Worm (Caenorhabditis elegans) whole organism, midembryonic: ENCODE measurements around the gene F36D3.16.

Experiments
- T22C8.4 ChIP-seq: fragments of 200-800 bp; sonication (Bioruptor generic); IDR thresholded peaks from 2 replicates; pipeline ENCODE4 v1.3.6; 2022; ENCODE audit warnings: missing genetic modification characterization, missing compliant biosample characterization
- cog-1 ChIP-seq: sonication (generic microtip); optimal IDR thresholded peaks from 2 replicates; lab custom pipeline; 2016; ENCODE audit warnings: missing genetic modification characterization, missing compliant biosample characterization
- flt-1 ChIP-seq: fragments of 200-800 bp; sonication (Bioruptor generic); IDR thresholded peaks from 2 replicates; pipeline ENCODE4 v1.3.6; 2022; ENCODE audit warnings: missing genetic modification characterization, missing compliant biosample characterization
- klf-2 ChIP-seq: fragments of 200-800 bp; sonication (Bioruptor generic); conservative IDR thresholded peaks from 2 replicates; pipeline ENCODE4 v1.3.6; 2022; ENCODE audit warnings: missing genetic modification reagents, missing genetic modification characterization, missing compliant biosample characterization
- med-1 ChIP-seq: sonication (generic microtip); optimal IDR thresholded peaks from 2 replicates; lab custom pipeline; 2017; ENCODE audit warnings: missing genetic modification characterization, mild to moderate bottlenecking, missing compliant biosample characterization, antibody characterized with exemption, missing genetic modification reagents; ENCODE audit not compliant: insufficient read depth
- ref-1 ChIP-seq: fragments of 200-800 bp; sonication (Bioruptor generic); conservative IDR thresholded peaks from 2 replicates; pipeline ENCODE4 v1.3.6; 2022; ENCODE audit warnings: missing genetic modification reagents, missing genetic modification characterization, missing compliant biosample characterization
- tab-1 ChIP-seq: fragments of 200-800 bp; sonication (Bioruptor generic); IDR thresholded peaks from 2 replicates; pipeline ENCODE4 v1.3.6; 2022; ENCODE audit warnings: missing genetic modification characterization, missing compliant biosample characterization
- ztf-23 ChIP-seq: fragments of 200-800 bp; sonication (Bioruptor generic); IDR thresholded peaks from 2 replicates; pipeline ENCODE4 v1.3.6; 2022; ENCODE audit warnings: missing genetic modification reagents, missing genetic modification characterization, missing compliant biosample characterization
- ztf-29 ChIP-seq: fragments of 200-800 bp; sonication (Bioruptor generic); IDR thresholded peaks from 2 replicates; pipeline ENCODE4 v1.3.6; 2022; ENCODE audit warnings: missing genetic modification reagents, missing genetic modification characterization, missing compliant biosample characterization

Gene F36D3.16

ce11 chrV:16573168-16573567, 45.3 kb downstream of the F36D3.16 start, which contains the start of gene str-149:
TSS of gene str-149 (plus strand) at chrV:16573468.
- TF ChIP-seq klf-2 (GFP tag; lab: Robert Waterston, UW) (no peak), ztf-23 (GFP tag; lab: Robert Waterston, UW) (no peak), ztf-29 (no peak), T22C8.4 (GFP tag; lab: Robert Waterston, UW) (no peak), ref-1 (GFP tag; lab: Robert Waterston, UW) (no peak), tab-1 (GFP tag; lab: Robert Waterston, UW) (no peak), cog-1 (tag; lab: Kevin White, UChicago) (no peak)

ce11 chrV:16575900-16576299, 48.0 kb downstream of the F36D3.16 start, which contains the start of gene str-151:
TSS of gene str-151 (plus strand) at chrV:16576200.
- no peak for TF ChIP-seq klf-2 (GFP tag; lab: Robert Waterston, UW)
- no peak for TF ChIP-seq tab-1 (GFP tag; lab: Robert Waterston, UW)
- TF ChIP-seq ztf-29 = no peak
- TF ChIP-seq ztf-23 (GFP tag; lab: Robert Waterston, UW) = no peak
- TF ChIP-seq flt-1 (GFP tag; lab: Robert Waterston, UW) = no peak
- TF ChIP-seq T22C8.4 (GFP tag; lab: Robert Waterston, UW) = no peak
- no peak for TF ChIP-seq ref-1 (GFP tag; lab: Robert Waterston, UW)
- TF ChIP-seq cog-1 (tag; lab: Kevin White, UChicago) = no peak
- no peak for TF ChIP-seq med-1
